Fruit fly (Drosophila melanogaster): ENCODE data around the gene Zw10.

Gene Zw10

DNA sequence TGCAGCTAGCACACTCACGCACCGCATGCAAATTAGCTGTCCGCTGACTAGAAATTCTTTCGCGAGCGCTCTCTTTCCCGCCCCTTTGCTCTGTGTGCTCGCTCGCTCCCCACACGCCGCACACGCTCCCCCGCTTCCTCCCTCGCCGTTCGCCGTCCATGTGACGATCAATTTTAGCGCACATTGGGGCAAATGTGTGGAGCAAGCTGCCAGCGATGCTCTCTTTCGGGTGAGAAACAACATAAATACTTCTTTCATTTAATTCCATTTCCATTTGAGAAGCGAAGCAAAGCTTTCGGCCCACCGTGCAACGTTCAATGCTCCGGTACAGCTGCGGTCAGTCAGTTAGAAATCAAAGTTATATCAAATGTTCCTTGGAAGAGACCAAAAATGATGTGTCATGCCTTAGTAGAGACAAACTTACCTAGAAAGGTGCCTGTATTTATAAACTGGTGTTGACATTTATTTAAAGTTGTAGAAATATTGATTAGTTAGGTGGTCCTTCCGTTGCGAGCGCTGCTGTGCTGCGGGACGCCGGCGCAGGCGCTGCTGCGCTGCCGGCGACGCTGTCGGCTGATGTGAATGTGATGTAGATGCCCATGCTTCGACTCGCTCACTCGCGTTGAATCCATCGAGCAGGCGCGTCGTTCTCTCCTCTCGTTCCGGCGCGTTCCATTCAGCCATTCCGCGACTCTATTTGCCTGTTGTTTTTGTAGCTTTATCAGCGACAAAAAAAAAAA, 42.2 kb downstream of the Zw10 start (continued):
- TF ChIP-seq CG31627 (GFP tag; optimal IDR thresholded peaks at IDR 0.05): peak; percentile 98
- TF ChIP-seq CG32006 (GFP tag; optimal IDR thresholded peaks at IDR 0.05): peak; percentile 99
- peak; percentile 95 for TF ChIP-seq CG9139 (GFP tag; optimal IDR thresholded peaks at IDR 0.05)
- peak; percentile 96 for TF ChIP-seq CG3032 (tag; optimal IDR thresholded peaks at IDR 0.05)
- TF ChIP-seq pdm3 (GFP tag; optimal IDR thresholded peaks at IDR 0.05): peak; percentile 98
- peak; percentile 98 for TF ChIP-seq CG6792 (GFP tag; optimal IDR thresholded peaks at IDR 0.05)
- peak; percentile 98 for TF ChIP-seq Smox (GFP tag; optimal IDR thresholded peaks at IDR 0.05)
- peak; percentile 99 for TF ChIP-seq Hr39 (GFP tag; optimal IDR thresholded peaks at IDR 0.05)
- TF ChIP-seq CG10669 (GFP tag; optimal IDR thresholded peaks at IDR 0.05): peak; percentile 97
- no peak for TF ChIP-seq Hr38 (GFP tag; optimal IDR thresholded peaks at IDR 0.05)
- TF ChIP-seq CG8319 (GFP tag; optimal IDR thresholded peaks at IDR 0.05): peak; percentile 96
- peak; percentile 99 for TF ChIP-seq Eip78C (GFP tag)
- TF ChIP-seq Sox15 (GFP tag; optimal IDR thresholded peaks at IDR 0.05): peak; percentile 97
- peak; percentile 99 for TF ChIP-seq esn (GFP tag; optimal IDR thresholded peaks at IDR 0.05)
- peak; percentile 97 for TF ChIP-seq acj6 (GFP tag; optimal IDR thresholded peaks at IDR 0.05)
- peak; percentile 95 for TF ChIP-seq CG11902 (GFP tag; optimal IDR thresholded peaks at IDR 0.05)
- TF ChIP-seq dsx (GFP tag; optimal IDR thresholded peaks at IDR 0.05; ENCODE audit: poor library complexity, severe bottlenecking): peak; percentile 97
- peak; percentile 98 for TF ChIP-seq ss (GFP tag; optimal IDR thresholded peaks at IDR 0.05)
- peak; percentile 92 for TF ChIP-seq fkh (GFP tag; optimal IDR thresholded peaks at IDR 0.05)
- peak; percentile 94 for TF ChIP-seq vri (GFP tag; optimal IDR thresholded peaks at IDR 0.05)
- TF ChIP-seq Ets96B (tag; optimal IDR thresholded peaks at IDR 0.05): peak; percentile 97
- TF ChIP-seq CG1621 (tag; optimal IDR thresholded peaks at IDR 0.05): peak; percentile 98

DNA sequence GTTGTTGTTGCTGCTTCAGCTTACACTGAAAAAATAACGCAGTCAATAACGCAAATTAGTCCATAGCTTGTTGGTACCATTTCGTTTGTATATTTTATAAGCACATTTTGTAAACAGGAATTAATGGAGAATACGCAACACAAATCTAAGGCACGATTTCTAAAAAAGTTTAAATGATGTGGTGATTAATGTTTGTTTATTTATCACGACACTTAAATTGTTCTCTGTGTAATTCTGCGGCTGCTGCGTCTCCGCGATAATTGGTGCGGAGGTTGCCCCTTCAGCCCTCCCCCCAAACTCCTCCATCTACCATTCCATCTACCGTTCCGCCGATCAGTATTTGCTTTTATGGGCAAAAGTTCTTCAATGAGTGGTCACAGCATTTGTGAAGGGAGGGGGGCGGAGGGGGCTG, 43.5 kb downstream of the Zw10 start:
- TF ChIP-seq Sox102F (GFP tag; optimal IDR thresholded peaks at IDR 0.05): peak; percentile 89
- TF ChIP-seq Eip78C (GFP tag): peak; percentile 97
- peak; percentile 91 for TF ChIP-seq esn (GFP tag; optimal IDR thresholded peaks at IDR 0.05)
- peak; percentile 93 for TF ChIP-seq svp (GFP tag)
- TF ChIP-seq CG16779 (tag; optimal IDR thresholded peaks at IDR 0.05): peak; percentile 86
- peak; percentile 83 for TF ChIP-seq dac (GFP tag; optimal IDR thresholded peaks at IDR 0.05)
- TF ChIP-seq CG8119 (GFP tag; IDR thresholded peaks at IDR 0.05): peak; percentile 91
- TF ChIP-seq fd85E (GFP tag; optimal IDR thresholded peaks at IDR 0.05): peak; percentile 66
- peak; percentile 84 for TF ChIP-seq spab (GFP tag; optimal IDR thresholded peaks at IDR 0.05)
- TF ChIP-seq fd59A (GFP tag; optimal IDR thresholded peaks at IDR 0.05): peak; percentile 79
- TF ChIP-seq lz (GFP tag; optimal IDR thresholded peaks at IDR 0.05): peak; percentile 90
- no peak for TF ChIP-seq fkh (GFP tag; optimal IDR thresholded peaks at IDR 0.05)
- peak; percentile 91 for TF ChIP-seq CG3032 (tag; optimal IDR thresholded peaks at IDR 0.05)
- TF ChIP-seq dsx (GFP tag; optimal IDR thresholded peaks at IDR 0.05; ENCODE audit: poor library complexity, severe bottlenecking): peak; percentile 83
- TF ChIP-seq Ets21C (GFP tag; optimal IDR thresholded peaks at IDR 0.05): peak; percentile 82
- peak; percentile 88 for TF ChIP-seq CG1621 (tag; optimal IDR thresholded peaks at IDR 0.05)
- TF ChIP-seq Hr4 (GFP tag; optimal IDR thresholded peaks at IDR 0.05): peak; percentile 93
- TF ChIP-seq Eip75B (GFP tag; optimal IDR thresholded peaks at IDR 0.05): peak; percentile 92
- TF ChIP-seq CG11902 (GFP tag; optimal IDR thresholded peaks at IDR 0.05): peak; percentile 76
- TF ChIP-seq CG6163 (GFP tag; IDR thresholded peaks at IDR 0.05): peak; percentile 94
- peak; percentile 90 for TF ChIP-seq CG6808 (GFP tag; optimal IDR thresholded peaks at IDR 0.05)
- peak; percentile 92 for TF ChIP-seq Hr39 (GFP tag; optimal IDR thresholded peaks at IDR 0.05)
- TF ChIP-seq CG10631 (GFP tag; optimal IDR thresholded peaks at IDR 0.05): peak; percentile 83
- TF ChIP-seq ss (GFP tag; optimal IDR thresholded peaks at IDR 0.05): peak; percentile 84 to 89
- TF ChIP-seq net (GFP tag; optimal IDR thresholded peaks at IDR 0.05): peak; percentile 86
- TF ChIP-seq Hr38 (GFP tag; optimal IDR thresholded peaks at IDR 0.05): no peak
- peak; percentile 68 for TF ChIP-seq Blimp-1 (GFP tag; optimal IDR thresholded peaks at IDR 0.05)
- peak; percentile 89 for TF ChIP-seq acj6 (GFP tag; optimal IDR thresholded peaks at IDR 0.05)
- TF ChIP-seq Sox15 (GFP tag; optimal IDR thresholded peaks at IDR 0.05): peak; percentile 77
- peak; percentile 90 for TF ChIP-seq CG31627 (GFP tag; optimal IDR thresholded peaks at IDR 0.05)
- TF ChIP-seq CG15336 (GFP tag; IDR thresholded peaks at IDR 0.05): peak; percentile 91
- peak; percentile 88 for TF ChIP-seq CG6276 (GFP tag; optimal IDR thresholded peaks at IDR 0.05)
- peak; percentile 88 for TF ChIP-seq CG32006 (GFP tag; optimal IDR thresholded peaks at IDR 0.05)
- TF ChIP-seq pdm3 (GFP tag; optimal IDR thresholded peaks at IDR 0.05): peak; percentile 92
- peak; percentile 90 for TF ChIP-seq Ets96B (tag; optimal IDR thresholded peaks at IDR 0.05)
- TF ChIP-seq CG8632 (GFP tag; optimal IDR thresholded peaks at IDR 0.05): peak; percentile 85
- TF ChIP-seq vri (GFP tag; optimal IDR thresholded peaks at IDR 0.05): peak; percentile 82
- peak; percentile 76 for TF ChIP-seq CG9139 (GFP tag; optimal IDR thresholded peaks at IDR 0.05)
- TF ChIP-seq CG3919 (GFP tag; optimal IDR thresholded peaks at IDR 0.05): peak; percentile 91
- peak; percentile 85 for TF ChIP-seq achi (GFP tag; optimal IDR thresholded peaks at IDR 0.05)
- TF ChIP-seq CG34406 (GFP tag; optimal IDR thresholded peaks at IDR 0.05): peak; percentile 84

All from whole organism, prepupa.